Fruit fly (Drosophila melanogaster) whole organism, embryonic: ENCODE measurements around the gene CG45487.

Experiments
- Bgb ChIP-seq: fragments of 200-800 bp; sonication (Bioruptor generic); IDR thresholded peaks from 2 replicates; pipeline ENCODE4 v1.3.6; 2022; ENCODE audit warnings: missing biosample characterization, missing genetic modification characterization; ENCODE audit not compliant: partially characterized antibody
- CG10274 ChIP-seq: fragments of 200-800 bp; sonication (Bioruptor generic); optimal IDR thresholded peaks from 3 replicates; lab custom pipeline; 2017; ENCODE audit warnings: missing biosample characterization, mild to moderate bottlenecking, missing genetic modification characterization
- CG10565 ChIP-seq: fragments of 200-800 bp; sonication (Bioruptor generic); optimal IDR thresholded peaks from 3 replicates; lab custom pipeline; 2016; ENCODE audit warnings: missing biosample characterization, mild to moderate bottlenecking, missing genetic modification characterization
- CG11247 ChIP-seq: fragments of 200-800 bp; sonication (Bioruptor generic); IDR thresholded peaks from 2 replicates; pipeline ENCODE4 v1.3.6; 2022; ENCODE audit warnings: missing biosample characterization, missing genetic modification characterization
- CG11398 ChIP-seq: fragments of 200-800 bp; sonication (Bioruptor generic); optimal IDR thresholded peaks from 2 replicates; lab custom pipeline; 2016; ENCODE audit warnings: missing biosample characterization, missing genetic modification characterization
- CG11695 ChIP-seq: fragments of 200-800 bp; sonication (Bioruptor generic); IDR thresholded peaks from 3 replicates; pipeline ENCODE4 v1.3.6; 2022; ENCODE audit warnings: missing biosample characterization, missing genetic modification characterization
- CG12299 ChIP-seq: fragments of 200-800 bp; sonication (Bioruptor generic); optimal IDR thresholded peaks from 2 replicates; lab custom pipeline; 2018; ENCODE audit warnings: missing biosample characterization, mild to moderate bottlenecking, missing genetic modification characterization
- CG1602 ChIP-seq: fragments of 200-800 bp; sonication (Bioruptor generic); optimal IDR thresholded peaks from 3 replicates; lab custom pipeline; 2016; ENCODE audit warnings: missing biosample characterization, missing genetic modification characterization
- CG1603 ChIP-seq: fragments of 200-800 bp; sonication (Bioruptor generic); optimal IDR thresholded peaks from 2 replicates; lab custom pipeline; 2019; ENCODE audit warnings: missing biosample characterization, mild to moderate bottlenecking, missing genetic modification characterization, moderate library complexity
- CG16813 ChIP-seq: fragments of 200-800 bp; sonication (Bioruptor generic); IDR thresholded peaks from 3 replicates; pipeline ENCODE4 v1.3.6; 2022; ENCODE audit warnings: missing biosample characterization, missing genetic modification characterization; ENCODE audit not compliant: partially characterized antibody
- CG18262 ChIP-seq: fragments of 200-800 bp; optimal IDR thresholded peaks from 3 replicates; lab custom pipeline; 2019; ENCODE audit warnings: missing biosample characterization, mild to moderate bottlenecking, missing genetic modification characterization, moderate library complexity
- CG2678 ChIP-seq: fragments of 200-800 bp; sonication (Bioruptor generic); optimal IDR thresholded peaks from 3 replicates; lab custom pipeline; 2019; ENCODE audit warnings: missing biosample characterization, mild to moderate bottlenecking, missing genetic modification characterization, moderate library complexity
- CG31365 ChIP-seq: fragments of 200-800 bp; sonication (Bioruptor generic); optimal IDR thresholded peaks from 2 replicates; lab custom pipeline; 2018; ENCODE audit warnings: missing biosample characterization, mild to moderate bottlenecking, missing genetic modification characterization
- CG42726 ChIP-seq: fragments of 200-800 bp; sonication (Bioruptor generic); IDR thresholded peaks from 2 replicates; pipeline ENCODE4 v1.3.6; 2022; ENCODE audit warnings: missing biosample characterization, missing genetic modification characterization; ENCODE audit not compliant: partially characterized antibody
- CG4328 ChIP-seq: fragments of 200-800 bp; sonication (Bioruptor generic); optimal IDR thresholded peaks from 3 replicates; lab custom pipeline; 2017; ENCODE audit warnings: missing biosample characterization, missing genetic modification reagents, missing genetic modification characterization
- CG43689 ChIP-seq: fragments of 200-800 bp; sonication (Bioruptor generic); IDR thresholded peaks from 2 replicates; pipeline ENCODE4 v1.3.6; 2022; ENCODE audit warnings: missing biosample characterization, missing genetic modification characterization
- CG6854 ChIP-seq: fragments of 200-800 bp; sonication (Bioruptor generic); optimal IDR thresholded peaks from 3 replicates; lab custom pipeline; 2017; ENCODE audit warnings: missing biosample characterization, mild to moderate bottlenecking, missing genetic modification characterization
- CG7372 ChIP-seq: fragments of 200-800 bp; sonication (Bioruptor generic); IDR thresholded peaks from 2 replicates; pipeline ENCODE4 v1.3.6; 2022; ENCODE audit warnings: missing biosample characterization, missing genetic modification characterization
- CG9817 ChIP-seq: fragments of 200-800 bp; sonication (Bioruptor generic); optimal IDR thresholded peaks from 2 replicates; lab custom pipeline; 2018; ENCODE audit warnings: missing biosample characterization, mild to moderate bottlenecking, missing genetic modification characterization, moderate library complexity
- ERR ChIP-seq: fragments of 200-800 bp; sonication (Bioruptor generic); optimal IDR thresholded peaks from 2 replicates; lab custom pipeline; 2016; ENCODE audit warnings: missing biosample characterization, missing genetic modification characterization
- GATAe ChIP-seq: fragments of 200-800 bp; sonication (Bioruptor generic); conservative IDR thresholded peaks from 2 replicates; pipeline ENCODE4 v1.3.6; 2022; ENCODE audit warnings: missing biosample characterization, missing genetic modification characterization
- HLH3B ChIP-seq: fragments of 200-800 bp; sonication (Bioruptor generic); IDR thresholded peaks from 2 replicates; pipeline ENCODE4 v1.3.6; 2022; ENCODE audit warnings: missing biosample characterization, missing genetic modification characterization
- Hey ChIP-seq: fragments of 200-800 bp; sonication (Bioruptor generic); optimal IDR thresholded peaks from 3 replicates; lab custom pipeline; 2018; ENCODE audit warnings: missing biosample characterization, mild to moderate bottlenecking, missing genetic modification characterization
- Hmx ChIP-seq: fragments of 200-800 bp; sonication (Bioruptor generic); optimal IDR thresholded peaks from 2 replicates; lab custom pipeline; 2016; ENCODE audit warnings: missing biosample characterization, missing genetic modification characterization
- NC2β ChIP-seq: fragments of 200-800 bp; sonication (Bioruptor generic); optimal IDR thresholded peaks from 2 replicates; lab custom pipeline; 2016; ENCODE audit warnings: missing biosample characterization, missing genetic modification characterization
- NK7.1 ChIP-seq: fragments of 200-800 bp; sonication (Bioruptor generic); optimal IDR thresholded peaks from 3 replicates; lab custom pipeline; 2016; ENCODE audit warnings: missing biosample characterization, missing genetic modification characterization
- Oaz ChIP-seq: fragments of 200-800 bp; sonication (Bioruptor generic); IDR thresholded peaks from 2 replicates; pipeline ENCODE4 v1.3.6; 2022; ENCODE audit warnings: missing biosample characterization, missing genetic modification characterization
- Sry-β ChIP-seq: fragments of 200-800 bp; sonication (Bioruptor generic); optimal IDR thresholded peaks from 2 replicates; lab custom pipeline; 2018; ENCODE audit warnings: missing biosample characterization, mild to moderate bottlenecking, missing genetic modification characterization, moderate library complexity
- Stat92E ChIP-seq, 3 experiments: fragments of >200 bp in 2 of 3; fragments of 200-800 bp in 1 of 3; sonication (Bioruptor generic) in 1 of 3; optimal IDR thresholded peaks; 2 replicates each; lab custom pipeline; 2017 to 2019; ENCODE audit warnings: missing biosample characterization in 3 of 3, missing genetic modification characterization in 3 of 3, mild to moderate bottlenecking in 1 of 3, moderate library complexity in 1 of 3
- Tbp ChIP-seq: fragments of >200 bp; optimal IDR thresholded peaks from 2 replicates; lab custom pipeline; 2018; ENCODE audit warnings: missing biosample characterization, missing genetic modification characterization
- aop ChIP-seq: fragments of 200-800 bp; sonication (Bioruptor generic); IDR thresholded peaks from 2 replicates; pipeline ENCODE4 v1.3.6; 2022; ENCODE audit warnings: missing biosample characterization, missing genetic modification characterization
- chif ChIP-seq, 2 experiments: fragments of 200-800 bp; sonication (Bioruptor generic); optimal IDR thresholded peaks; 3 replicates each; lab custom pipeline; 2016; ENCODE audit warnings: missing biosample characterization in 2 of 2, missing genetic modification characterization in 2 of 2
- ems ChIP-seq: fragments of 200-800 bp; sonication (Bioruptor generic); optimal IDR thresholded peaks from 3 replicates; lab custom pipeline; 2016; ENCODE audit warnings: missing biosample characterization, missing genetic modification characterization
- fd102C ChIP-seq: fragments of 200-800 bp; sonication (Bioruptor generic); optimal IDR thresholded peaks from 2 replicates; lab custom pipeline; 2018; ENCODE audit warnings: missing biosample characterization, mild to moderate bottlenecking, missing genetic modification characterization, moderate library complexity
- fu2 ChIP-seq: fragments of 200-800 bp; sonication (Bioruptor generic); optimal IDR thresholded peaks from 2 replicates; lab custom pipeline; 2016; ENCODE audit warnings: missing biosample characterization, missing genetic modification characterization
- gt ChIP-seq: fragments of 200-800 bp; sonication (Bioruptor generic); IDR thresholded peaks from 2 replicates; pipeline ENCODE4 v1.3.6; 2022; ENCODE audit warnings: missing biosample characterization, missing genetic modification characterization
- hbn ChIP-seq: fragments of 200-800 bp; sonication (Bioruptor generic); IDR thresholded peaks from 2 replicates; pipeline ENCODE4 v1.3.6; 2022; ENCODE audit warnings: missing biosample characterization, missing genetic modification characterization; ENCODE audit not compliant: partially characterized antibody
- ind ChIP-seq: fragments of 200-800 bp; sonication (Bioruptor generic); optimal IDR thresholded peaks from 3 replicates; lab custom pipeline; 2016; ENCODE audit warnings: missing biosample characterization, missing genetic modification characterization
- jumu ChIP-seq: fragments of 200-800 bp; sonication (Bioruptor generic); optimal IDR thresholded peaks from 3 replicates; lab custom pipeline; 2016; ENCODE audit warnings: missing biosample characterization, missing genetic modification characterization
- ken ChIP-seq: fragments of 200-800 bp; sonication (Bioruptor generic); IDR thresholded peaks from 3 replicates; pipeline ENCODE4 v1.3.6; 2022; ENCODE audit warnings: missing biosample characterization, missing genetic modification characterization
- mld ChIP-seq: fragments of 200-800 bp; sonication (Bioruptor generic); IDR thresholded peaks from 3 replicates; pipeline ENCODE4 v1.3.6; 2022; ENCODE audit warnings: missing biosample characterization, missing genetic modification characterization; ENCODE audit not compliant: partially characterized antibody
- nmo ChIP-seq: fragments of 200-800 bp; sonication (Bioruptor generic); optimal IDR thresholded peaks from 2 replicates; lab custom pipeline; 2018; ENCODE audit warnings: missing biosample characterization, mild to moderate bottlenecking, missing genetic modification characterization, moderate library complexity
- odd ChIP-seq: fragments of 200-800 bp; sonication (Bioruptor generic); optimal IDR thresholded peaks from 2 replicates; lab custom pipeline; 2017; ENCODE audit warnings: missing biosample characterization, mild to moderate bottlenecking, missing genetic modification characterization
- peb ChIP-seq: fragments of 200-800 bp; sonication (Bioruptor generic); IDR thresholded peaks from 2 replicates; pipeline ENCODE4 v1.3.6; 2022; ENCODE audit warnings: missing biosample characterization, missing genetic modification characterization
- pfk ChIP-seq: fragments of 200-800 bp; sonication (Bioruptor generic); optimal IDR thresholded peaks from 2 replicates; lab custom pipeline; 2018; ENCODE audit warnings: missing biosample characterization, mild to moderate bottlenecking, missing genetic modification characterization, moderate library complexity
- psq ChIP-seq: fragments of 200-800 bp; sonication (Bioruptor generic); optimal IDR thresholded peaks from 2 replicates; lab custom pipeline; 2017; ENCODE audit warnings: missing biosample characterization, missing genetic modification characterization
- sqz ChIP-seq: fragments of 200-800 bp; sonication (Bioruptor generic); optimal IDR thresholded peaks from 3 replicates; lab custom pipeline; 2018; ENCODE audit warnings: missing biosample characterization, mild to moderate bottlenecking, missing genetic modification characterization
- ssp ChIP-seq: fragments of 200-800 bp; sonication (Bioruptor generic); IDR thresholded peaks from 2 replicates; pipeline ENCODE4 v1.3.6; 2022; ENCODE audit warnings: missing biosample characterization, missing genetic modification characterization
- ttk ChIP-seq: fragments of 200-800 bp; sonication (Bioruptor generic); IDR thresholded peaks from 2 replicates; pipeline ENCODE4 v2.1.2; 2022; ENCODE audit warnings: missing biosample characterization, missing genetic modification characterization

CG45487 gene

DNA sequence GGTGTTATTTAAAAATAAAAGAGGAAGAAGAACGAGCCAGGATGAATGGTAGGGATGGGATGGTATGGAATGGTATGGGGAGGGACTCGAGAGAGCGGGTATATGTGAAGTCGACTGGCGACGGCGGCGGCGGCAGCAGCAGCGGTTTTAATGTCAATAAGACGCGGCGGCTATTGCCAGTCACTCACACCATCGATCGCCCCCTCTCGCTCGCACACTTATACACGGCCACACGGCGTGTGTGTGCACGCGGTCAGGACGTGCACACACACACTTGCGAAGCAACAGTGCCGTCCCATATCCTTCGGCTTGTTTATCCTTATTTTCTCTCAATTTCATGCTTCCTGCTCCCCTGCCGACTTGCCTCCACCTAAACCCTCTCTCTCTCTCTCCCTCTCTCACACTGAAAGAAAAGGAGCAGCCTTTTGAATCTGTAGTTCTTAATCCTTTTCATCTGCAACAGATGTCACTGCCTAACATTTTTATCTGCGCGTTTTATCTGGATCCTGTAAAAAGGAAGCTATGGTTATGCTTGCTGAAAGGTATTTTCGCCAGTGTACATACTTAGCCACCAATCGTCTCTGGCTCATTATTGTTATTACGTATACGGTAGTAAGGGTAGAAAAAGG is 25.8 kb downstream of the CG45487 start (continued):
- peak; percentile 14 for TF ChIP-seq sqz (GFP tag; lab: Kevin White, UChicago)
- peak; percentile 87 for TF ChIP-seq NC2β (GFP tag; lab: Kevin White, UChicago)
- peak; percentile 52 for TF ChIP-seq CG31365 (tag; lab: Kevin White, UChicago)
- TF ChIP-seq odd: peak; percentile 74
- peak; percentile 44 for TF ChIP-seq Hey (tag; lab: Kevin White, UChicago)
- TF ChIP-seq CG10274: peak; percentile 49
- peak; percentile 80 for TF ChIP-seq CG7372 (GFP tag; lab: Robert Waterston, UW)
- TF ChIP-seq Stat92E (GFP tag; optimal IDR thresholded peaks at IDR 0.05; lab: Kevin White, UChicago): no peak
- peak; percentile 88 for TF ChIP-seq jumu (GFP tag; lab: Kevin White, UChicago)
- TF ChIP-seq fd102C: peak; percentile 89
- TF ChIP-seq chif (GFP tag; optimal IDR thresholded peaks at IDR 0.05; lab: Kevin White, UChicago): peak; percentile 89 to 91
- TF ChIP-seq CG1603 (tag; lab: Kevin White, UChicago): peak; percentile 91
- TF ChIP-seq pfk (GFP tag; lab: Kevin White, UChicago): no peak
- TF ChIP-seq Bgb (GFP tag; lab: Robert Waterston, UW): no peak
- peak; percentile 80 for TF ChIP-seq CG1602 (GFP tag; lab: Kevin White, UChicago)
- TF ChIP-seq CG12299 (tag; lab: Kevin White, UChicago): peak; percentile 72
- TF ChIP-seq Tbp (GFP tag; lab: Kevin White, UChicago): no peak
- peak; percentile 67 for TF ChIP-seq CG6854 (GFP tag; lab: Kevin White, UChicago)
- TF ChIP-seq CG4328 (GFP tag; lab: Kevin White, UChicago): peak; percentile 12
- peak; percentile 83 for TF ChIP-seq CG11398
- TF ChIP-seq gt (GFP tag; lab: Robert Waterston, UW): peak; percentile 60
- TF ChIP-seq ems: peak; percentile 89
- 0 out of 2 replicates have a peak, but pooled peaks have one; percentile 55 for TF ChIP-seq aop (GFP tag; lab: Robert Waterston, UW)
- TF ChIP-seq ssp (GFP tag; lab: Robert Waterston, UW): peak; percentile 63
- peak; percentile 88 for TF ChIP-seq ind (GFP tag; lab: Kevin White, UChicago)
- no peak; the same call in 1 of the 2 replicates for TF ChIP-seq GATAe
- TF ChIP-seq CG43689 (GFP tag; lab: Robert Waterston, UW): no peak; the same call in 1 of the 2 replicates
- TF ChIP-seq CG18262: peak; percentile 85
- peak; percentile 87 for TF ChIP-seq CG2678
- TF ChIP-seq ERR (GFP tag; lab: Kevin White, UChicago): peak; percentile 84
- TF ChIP-seq ttk (GFP tag; lab: Robert Waterston, UW): peak; percentile 80
- TF ChIP-seq CG11247 (GFP tag; lab: Robert Waterston, UW): peak; percentile 62; the same call in 1 of the 2 replicates
- no peak for TF ChIP-seq mld (GFP tag; lab: Robert Waterston, UW)
- no peak for TF ChIP-seq hbn
- TF ChIP-seq CG16813 (GFP tag; lab: Robert Waterston, UW): no peak
- peak; percentile 56; the same call in 1 of the 2 replicates for TF ChIP-seq Oaz (GFP tag; lab: Robert Waterston, UW)
- peak; percentile 17 for TF ChIP-seq psq (GFP tag; lab: Kevin White, UChicago)
- TF ChIP-seq Sry-β: no peak
- TF ChIP-seq NK7.1 (GFP tag; lab: Kevin White, UChicago): peak; percentile 69
- TF ChIP-seq Hmx (GFP tag; lab: Kevin White, UChicago): peak; percentile 33
- TF ChIP-seq ken (GFP tag; lab: Robert Waterston, UW): peak; percentile 77
- TF ChIP-seq peb: peak; percentile 67
- TF ChIP-seq CG11695: peak; percentile 55; the same call in 1 of the 3 replicates
- TF ChIP-seq fu2: peak; percentile 85
- no peak for TF ChIP-seq CG10565
- TF ChIP-seq CG9817 (tag; lab: Kevin White, UChicago): peak; percentile 85
- no peak for TF ChIP-seq CG42726 (GFP tag; lab: Robert Waterston, UW)
- TF ChIP-seq nmo (GFP tag; lab: Kevin White, UChicago): peak; percentile 78
- peak; percentile 85 for TF ChIP-seq HLH3B (GFP tag; lab: Robert Waterston, UW)
